Fruit fly (Drosophila melanogaster) whole organism: ENCODE data around the gene CG34117.

Experiments
- EcR ChIP-seq, 2 experiments: fragments of >200 bp; optimal IDR thresholded peaks; 2 replicates each; lab custom pipeline; 2017; ENCODE audit warnings: missing biosample characterization in 2 of 2, missing genetic modification characterization in 2 of 2, missing genetic modification reagents in 2 of 2
- usp ChIP-seq: fragments of >200 bp; optimal IDR thresholded peaks from 2 replicates; lab custom pipeline; 2017; ENCODE audit warnings: missing biosample characterization, missing genetic modification characterization, mixed read lengths

dm6 chr3R:9365121-9365520 lies 34.7 kb downstream of the CG34117 start, which contains the start of gene Srr:
- no peak for TF ChIP-seq usp (GFP tag; lab: Kevin White, UChicago)
- TF ChIP-seq EcR (GFP tag; optimal IDR thresholded peaks at IDR 0.05; lab: Kevin White, UChicago), result no peak
